Fruit fly (Drosophila melanogaster) whole organism, embryonic: ENCODE measurements around the gene D12.

Source experiments
- CG10366 ChIP-seq: fragments of 200-800 bp; sonication (Bioruptor generic); IDR thresholded peaks from 2 replicates; pipeline ENCODE4 v1.3.6; 2022; ENCODE audit warnings: missing biosample characterization, missing genetic modification characterization
- CG10431 ChIP-seq: fragments of 200-800 bp; sonication (Bioruptor generic); optimal IDR thresholded peaks from 3 replicates; lab custom pipeline; 2018; ENCODE audit warnings: missing biosample characterization, mild to moderate bottlenecking, missing genetic modification characterization
- CG11560 ChIP-seq: fragments of 200-800 bp; sonication (Bioruptor generic); IDR thresholded peaks from 3 replicates; pipeline ENCODE4 v1.3.6; 2022; ENCODE audit warnings: missing biosample characterization, missing genetic modification characterization
- CG12071 ChIP-seq: fragments of 200-800 bp; sonication (Bioruptor generic); optimal IDR thresholded peaks from 3 replicates; lab custom pipeline; 2018; ENCODE audit warnings: missing biosample characterization, mild to moderate bottlenecking, missing genetic modification characterization
- CG12104 ChIP-seq: fragments of 200-800 bp; sonication (Bioruptor generic); optimal IDR thresholded peaks from 3 replicates; lab custom pipeline; 2016; ENCODE audit warnings: missing biosample characterization, missing genetic modification characterization
- CG12942 ChIP-seq: fragments of 200-800 bp; sonication (Bioruptor generic); optimal IDR thresholded peaks from 3 replicates; lab custom pipeline; 2016; ENCODE audit warnings: missing biosample characterization, missing genetic modification characterization
- CG13424 ChIP-seq: fragments of 200-800 bp; sonication (Bioruptor generic); optimal IDR thresholded peaks from 2 replicates; lab custom pipeline; 2019; ENCODE audit warnings: missing biosample characterization, mild to moderate bottlenecking, missing genetic modification characterization, moderate library complexity
- CG14710 ChIP-seq: fragments of 200-800 bp; sonication (Bioruptor generic); optimal IDR thresholded peaks from 3 replicates; lab custom pipeline; 2019; ENCODE audit warnings: missing biosample characterization, mild to moderate bottlenecking, missing genetic modification characterization, moderate library complexity
- CG1603 ChIP-seq: fragments of 200-800 bp; sonication (Bioruptor generic); optimal IDR thresholded peaks from 2 replicates; lab custom pipeline; 2019; ENCODE audit warnings: missing biosample characterization, mild to moderate bottlenecking, missing genetic modification characterization, moderate library complexity
- CG17359 ChIP-seq: fragments of 200-800 bp; sonication (Bioruptor generic); optimal IDR thresholded peaks from 3 replicates; lab custom pipeline; 2018; ENCODE audit warnings: missing biosample characterization, mild to moderate bottlenecking, missing genetic modification characterization, moderate library complexity
- CG17802 ChIP-seq: fragments of 200-800 bp; sonication (Bioruptor generic); optimal IDR thresholded peaks from 2 replicates; lab custom pipeline; 2018; ENCODE audit warnings: missing biosample characterization, mild to moderate bottlenecking, missing genetic modification characterization, moderate library complexity
- CG18619 ChIP-seq: fragments of 200-800 bp; sonication (Bioruptor generic); optimal IDR thresholded peaks from 3 replicates; lab custom pipeline; 2017; ENCODE audit warnings: missing biosample characterization, mild to moderate bottlenecking, missing genetic modification characterization
- CG18764 ChIP-seq: fragments of 200-800 bp; sonication (Bioruptor generic); optimal IDR thresholded peaks from 3 replicates; lab custom pipeline; 2016; ENCODE audit warnings: missing biosample characterization, missing genetic modification characterization
- CG2129 ChIP-seq: fragments of 200-800 bp; sonication (Bioruptor generic); IDR thresholded peaks from 2 replicates; pipeline ENCODE4 v1.3.6; 2022; ENCODE audit warnings: missing biosample characterization, missing genetic modification characterization; ENCODE audit not compliant: partially characterized antibody
- CG3065 ChIP-seq: fragments of 200-800 bp; sonication (Bioruptor generic); optimal IDR thresholded peaks from 2 replicates; lab custom pipeline; 2016; ENCODE audit warnings: missing biosample characterization, missing genetic modification characterization
- CG4424 ChIP-seq: fragments of 200-800 bp; sonication (Bioruptor generic); optimal IDR thresholded peaks from 3 replicates; lab custom pipeline; 2016; ENCODE audit warnings: missing biosample characterization, missing genetic modification characterization
- CG4820 ChIP-seq: fragments of 200-800 bp; sonication (Bioruptor generic); optimal IDR thresholded peaks from 3 replicates; lab custom pipeline; 2016; ENCODE audit warnings: missing biosample characterization, missing genetic modification characterization
- CG4854 ChIP-seq: fragments of 200-800 bp; sonication (Bioruptor generic); optimal IDR thresholded peaks from 2 replicates; lab custom pipeline; 2016; ENCODE audit warnings: missing biosample characterization, missing genetic modification characterization, inconsistent platforms
- CG5953 ChIP-seq: fragments of 200-800 bp; sonication (Bioruptor generic); IDR thresholded peaks from 2 replicates; pipeline ENCODE4 v1.3.6; 2022; ENCODE audit warnings: missing biosample characterization, missing genetic modification characterization
- CG6689 ChIP-seq: fragments of 200-800 bp; sonication (Bioruptor generic); IDR thresholded peaks from 2 replicates; pipeline ENCODE4 v1.3.6; 2022; ENCODE audit warnings: missing biosample characterization, missing genetic modification characterization
- CG7357 ChIP-seq: fragments of 200-800 bp; sonication (Bioruptor generic); IDR thresholded peaks from 3 replicates; pipeline ENCODE4 v1.3.6; 2022; ENCODE audit warnings: missing biosample characterization, missing genetic modification characterization
- CG7786 ChIP-seq: fragments of 200-800 bp; sonication (Bioruptor generic); optimal IDR thresholded peaks from 2 replicates; lab custom pipeline; 2016; ENCODE audit warnings: missing biosample characterization, missing genetic modification characterization
- CG9215 ChIP-seq: fragments of 200-800 bp; sonication (Bioruptor generic); IDR thresholded peaks from 2 replicates; pipeline ENCODE4 v1.3.6; 2022; ENCODE audit warnings: missing biosample characterization, missing genetic modification characterization
- CG9437 ChIP-seq: fragments of 200-800 bp; sonication (Bioruptor generic); optimal IDR thresholded peaks from 2 replicates; lab custom pipeline; 2018; ENCODE audit warnings: missing biosample characterization, mild to moderate bottlenecking, missing genetic modification characterization
- CoRest ChIP-seq: fragments of 200-800 bp; sonication (Bioruptor generic); optimal IDR thresholded peaks from 3 replicates; lab custom pipeline; 2018; ENCODE audit warnings: missing biosample characterization, mild to moderate bottlenecking, missing genetic modification characterization, moderate library complexity
- ERR ChIP-seq: fragments of 200-800 bp; sonication (Bioruptor generic); optimal IDR thresholded peaks from 2 replicates; lab custom pipeline; 2016; ENCODE audit warnings: missing biosample characterization, missing genetic modification characterization
- Fer2 ChIP-seq: fragments of 200-800 bp; sonication (Bioruptor generic); optimal IDR thresholded peaks from 2 replicates; lab custom pipeline; 2018; ENCODE audit warnings: missing biosample characterization, mild to moderate bottlenecking, missing genetic modification characterization, moderate library complexity
- Hmx ChIP-seq: fragments of 200-800 bp; sonication (Bioruptor generic); optimal IDR thresholded peaks from 2 replicates; lab custom pipeline; 2016; ENCODE audit warnings: missing biosample characterization, missing genetic modification characterization
- Myb ChIP-seq: fragments of 200-800 bp; sonication (Bioruptor generic); optimal IDR thresholded peaks from 2 replicates; lab custom pipeline; 2016; ENCODE audit warnings: missing biosample characterization, missing genetic modification characterization
- Nf-YB ChIP-seq: fragments of 200-800 bp; sonication (Bioruptor generic); optimal IDR thresholded peaks from 3 replicates; lab custom pipeline; 2019; ENCODE audit warnings: missing biosample characterization, mild to moderate bottlenecking, missing genetic modification characterization, moderate library complexity
- Pdp1 ChIP-seq, 2 experiments: fragments of 200-800 bp; sonication (Bioruptor generic); optimal IDR thresholded peaks; 3 replicates each; lab custom pipeline; 2016; ENCODE audit warnings: missing biosample characterization in 2 of 2, missing genetic modification characterization in 2 of 2, mild to moderate bottlenecking in 1 of 2, moderate library complexity in 1 of 2
- Spps ChIP-seq: fragments of 200-800 bp; sonication (Bioruptor generic); optimal IDR thresholded peaks from 2 replicates; lab custom pipeline; 2018; ENCODE audit warnings: missing biosample characterization, mild to moderate bottlenecking, missing genetic modification characterization
- bbx ChIP-seq: fragments of 200-800 bp; sonication (Bioruptor generic); IDR thresholded peaks from 2 replicates; pipeline ENCODE4 v1.3.6; 2022; ENCODE audit warnings: missing biosample characterization, missing genetic modification characterization; ENCODE audit not compliant: partially characterized antibody
- btn ChIP-seq: fragments of 200-800 bp; sonication (Bioruptor generic); optimal IDR thresholded peaks from 2 replicates; lab custom pipeline; 2016; ENCODE audit warnings: missing biosample characterization, missing genetic modification characterization
- crol ChIP-seq: fragments of 200-800 bp; sonication (Bioruptor generic); IDR thresholded peaks from 2 replicates; pipeline ENCODE4 v1.3.6; 2022; ENCODE audit warnings: missing biosample characterization, missing genetic modification characterization
- dysf ChIP-seq: fragments of 200-800 bp; sonication (Bioruptor generic); IDR thresholded peaks from 3 replicates; pipeline ENCODE4 v1.3.6; 2022; ENCODE audit warnings: missing biosample characterization, missing genetic modification characterization
- emc ChIP-seq: fragments of 200-800 bp; sonication (Bioruptor generic); optimal IDR thresholded peaks from 2 replicates; lab custom pipeline; 2016; ENCODE audit warnings: missing biosample characterization, missing genetic modification characterization
- eyg ChIP-seq: fragments of 200-800 bp; sonication (Bioruptor generic); optimal IDR thresholded peaks from 3 replicates; lab custom pipeline; 2016; ENCODE audit warnings: missing biosample characterization, missing genetic modification characterization
- gsb-n ChIP-seq: fragments of 200-800 bp; sonication (Bioruptor generic); optimal IDR thresholded peaks from 3 replicates; lab custom pipeline; 2018; ENCODE audit warnings: missing biosample characterization, mild to moderate bottlenecking, missing genetic modification characterization
- hkb ChIP-seq, 2 experiments: fragments of 200-800 bp in 1 of 2; fragments of >200 bp in 1 of 2; sonication (Bioruptor generic) in 1 of 2; IDR thresholded peaks in 1 of 2; optimal IDR thresholded peaks in 1 of 2; 2 replicates each; pipeline versions ENCODE4 v1.3.6 to Lab custom; 2017 to 2022; ENCODE audit warnings: missing biosample characterization in 1 of 2, missing genetic modification characterization in 1 of 2
- ind ChIP-seq: fragments of 200-800 bp; sonication (Bioruptor generic); optimal IDR thresholded peaks from 3 replicates; lab custom pipeline; 2016; ENCODE audit warnings: missing biosample characterization, missing genetic modification characterization
- pan ChIP-seq, 4 experiments: fragments of >200 bp in 3 of 4; fragments of 200-800 bp in 1 of 4; sonication (Bioruptor generic) in 1 of 4; optimal IDR thresholded peaks in 3 of 4; IDR thresholded peaks in 1 of 4; 2 replicates each; pipeline versions ENCODE4 v1.3.6 to Lab custom; 2017 to 2022; ENCODE audit warnings: missing biosample characterization in 2 of 4, missing genetic modification characterization in 2 of 4, mixed read lengths in 1 of 4
- sens-2 ChIP-seq: fragments of 200-800 bp; sonication (Bioruptor generic); IDR thresholded peaks from 2 replicates; pipeline ENCODE4 v1.3.6; 2022; ENCODE audit warnings: missing biosample characterization, missing genetic modification characterization
- tin ChIP-seq: fragments of 200-800 bp; sonication (Bioruptor generic); optimal IDR thresholded peaks from 3 replicates; lab custom pipeline; 2016; ENCODE audit warnings: missing biosample characterization, missing genetic modification characterization
- trh ChIP-seq: fragments of 200-800 bp; sonication (Bioruptor generic); optimal IDR thresholded peaks from 2 replicates; lab custom pipeline; 2016; ENCODE audit warnings: missing biosample characterization, missing genetic modification characterization
- tup ChIP-seq: fragments of 200-800 bp; sonication (Bioruptor generic); optimal IDR thresholded peaks from 2 replicates; lab custom pipeline; 2016; ENCODE audit warnings: missing biosample characterization, mild to moderate bottlenecking, missing genetic modification characterization, moderate library complexity
- vfl ChIP-seq: fragments of 200-800 bp; sonication (Bioruptor generic); optimal IDR thresholded peaks from 2 replicates; lab custom pipeline; 2016; ENCODE audit warnings: missing biosample characterization, missing genetic modification characterization

D12 gene

dm6 chr2L:8414887-8415883 is 22.0 kb downstream of the D12 start, which contains the start of the genes CG13398 and Akap200 (continued):
- TF ChIP-seq btn (GFP tag; lab: Kevin White, UChicago) (no peak), CG1603 (tag; lab: Kevin White, UChicago) (peak; percentile 34), Fer2 (tag; lab: Kevin White, UChicago) (no peak), tin (no peak), CG17802 (no peak), CG10366 (no peak), CG7357 (GFP tag; lab: Robert Waterston, UW) (no peak), Myb (GFP tag; lab: Kevin White, UChicago) (peak; percentile 81), CG18619 (GFP tag; lab: Kevin White, UChicago) (peak; percentile 4), tup (GFP tag; lab: Kevin White, UChicago) (no peak), CG4820 (GFP tag; lab: Kevin White, UChicago) (no peak), CG9215 (GFP tag; lab: Robert Waterston, UW) (0 out of 2 replicates have a peak, but pooled peaks have one; percentile 30), CG17359 (tag; lab: Kevin White, UChicago) (no peak), CG4424 (peak; percentile 46), hkb (optimal IDR thresholded peaks at IDR 0.05; lab: Kevin White, UChicago) (no peak), hkb (GFP tag; IDR thresholded peaks at IDR 0.05; lab: Robert Waterston, UW) (no peak), trh (no peak), CG12104 (peak; percentile 14), eyg (GFP tag; lab: Kevin White, UChicago) (no peak), bbx (GFP tag; lab: Robert Waterston, UW) (no peak; the same call in 1 of the 2 replicates), CG3065 (no peak), CG12071 (GFP tag; lab: Kevin White, UChicago) (no peak), CG14710 (tag; lab: Kevin White, UChicago) (peak; percentile 66), CG6689 (GFP tag; lab: Robert Waterston, UW) (0 out of 2 replicates have a peak, but pooled peaks have one; percentile 35), CG12942 (GFP tag; lab: Kevin White, UChicago) (no peak), CG7786 (GFP tag; lab: Kevin White, UChicago) (peak; percentile 4), vfl (GFP tag; lab: Kevin White, UChicago) (no peak), ERR (no peak), CG13424 (peak; percentile 46), ind (no peak), emc (GFP tag; lab: Kevin White, UChicago) (no peak), dysf (GFP tag; lab: Robert Waterston, UW) (no peak), CG2129 (GFP tag; lab: Robert Waterston, UW) (no peak), gsb-n (tag; lab: Kevin White, UChicago) (peak; percentile 11), CG11560 (tag; lab: Robert Waterston, UW) (no peak), pan (optimal IDR thresholded peaks at IDR 0.05; lab: Kevin White, UChicago) (no peak), pan (GFP tag; optimal IDR thresholded peaks at IDR 0.05 in 1 of 2, IDR thresholded peaks at IDR 0.05 in 1 of 2) (peak in 1 of 2 experiments; percentile 16), Spps (tag; lab: Kevin White, UChicago) (no peak), Pdp1 (GFP tag; optimal IDR thresholded peaks at IDR 0.05; lab: Kevin White, UChicago) (peak in 1 of 2 experiments; percentile 32), CG9437 (GFP tag; lab: Kevin White, UChicago) (peak; percentile 57), CG18764 (GFP tag; lab: Kevin White, UChicago) (no peak), crol (GFP tag; lab: Robert Waterston, UW) (peak; percentile 90), CG4854 (GFP tag; lab: Kevin White, UChicago) (no peak), sens-2 (GFP tag; lab: Robert Waterston, UW) (no peak), Hmx (GFP tag; lab: Kevin White, UChicago) (no peak), CG10431 (GFP tag; lab: Kevin White, UChicago) (no peak), CoRest (peak; percentile 70), CG5953 (GFP tag; lab: Robert Waterston, UW) (0 out of 2 replicates have a peak, but pooled peaks have one; percentile 29), Nf-YB (GFP tag; lab: Kevin White, UChicago) (no peak)
